Worm (Caenorhabditis elegans): Measurements from ENCODE around the gene srh-284.

Gene srh-284

DNA sequence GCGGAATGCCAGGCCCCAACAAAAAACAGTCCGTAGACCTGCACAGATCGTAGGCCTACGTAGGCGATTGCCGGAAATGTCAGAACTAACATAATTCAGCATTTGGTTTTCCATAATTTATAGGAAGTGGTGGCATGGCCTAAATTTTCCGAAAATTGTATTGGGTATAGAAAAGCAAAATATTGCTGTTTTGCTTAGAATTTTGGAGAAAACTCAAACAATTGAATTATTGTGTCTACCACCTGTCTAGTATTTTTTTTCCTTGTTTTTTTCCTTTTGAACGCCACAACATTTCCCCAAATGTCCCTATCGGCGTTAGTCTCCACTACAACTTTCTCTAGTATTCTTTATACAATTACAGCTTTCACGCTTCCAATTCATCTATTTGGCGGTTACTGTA, at the start of gene srh-284:
TSS of gene srh-284 (plus strand) at position 301 of the 400 bp plus-strand sequence.
- TF ChIP-seq sdz-38 (tag; optimal IDR thresholded peaks at IDR 0.05) (no peak), xnd-1 (tag; optimal IDR thresholded peaks at IDR 0.05) (no peak), ztf-26 (tag; optimal IDR thresholded peaks at IDR 0.05) (no peak), Y79H2A.3 (GFP tag; conservative IDR thresholded peaks at IDR 0.05) (no peak), ztf-25 (GFP tag; IDR thresholded peaks at IDR 0.05) (no peak), nhr-120 (GFP tag; IDR thresholded peaks at IDR 0.05) (no peak), nfya-2 (GFP tag; IDR thresholded peaks at IDR 0.05) (no peak), dpff-1 (tag; optimal IDR thresholded peaks at IDR 0.05) (no peak), attf-3 (GFP tag; conservative IDR thresholded peaks at IDR 0.05) (no peak), attf-6 (GFP tag; IDR thresholded peaks at IDR 0.05) (no peak)

ce11 chrV:17718647-17719046, 48.7 kb upstream of the srh-284 start, which contains the start of gene str-77:
str-77 (plus strand) TSS chrV:17718947.
- TF ChIP-seq T07F8.4 (tag; optimal IDR thresholded peaks at IDR 0.05): no peak
- TF ChIP-seq him-1 (tag; optimal IDR thresholded peaks at IDR 0.05): no peak
- TF ChIP-seq Y56A3A.18 (GFP tag; IDR thresholded peaks at IDR 0.05): no peak
- TF ChIP-seq F23B12.7 (tag; optimal IDR thresholded peaks at IDR 0.05; ENCODE audit: insufficient read depth): no peak
- TF ChIP-seq Y67H2A.10 (GFP tag; conservative IDR thresholded peaks at IDR 0.05): no peak
- no peak for TF ChIP-seq snpc-1.3 (tag; optimal IDR thresholded peaks at IDR 0.05; ENCODE audit: insufficient read depth)
- TF ChIP-seq hmg-1.2 (GFP tag; IDR thresholded peaks at IDR 0.05): no peak
- no peak for TF ChIP-seq nfyb-1 (GFP tag; IDR thresholded peaks at IDR 0.05)
- no peak for TF ChIP-seq madf-3 (GFP tag; IDR thresholded peaks at IDR 0.05)
- TF ChIP-seq ztf-3 (GFP tag; optimal IDR thresholded peaks at IDR 0.05): no peak
- TF ChIP-seq bed-1 (GFP tag; IDR thresholded peaks at IDR 0.05): no peak
- TF ChIP-seq mes-4 (tag; optimal IDR thresholded peaks at IDR 0.05): no peak
- no peak for TF ChIP-seq attf-5 (GFP tag; optimal IDR thresholded peaks at IDR 0.05)
- TF ChIP-seq ceh-100 (GFP tag; IDR thresholded peaks at IDR 0.05): no peak
- no peak for TF ChIP-seq die-1 (tag; optimal IDR thresholded peaks at IDR 0.05)
- TF ChIP-seq lsl-1 (GFP tag; optimal IDR thresholded peaks at IDR 0.05): no peak
- no peak for TF ChIP-seq F49E8.2 (tag; optimal IDR thresholded peaks at IDR 0.05; ENCODE audit: insufficient read depth)
- TF ChIP-seq F57A8.1 (GFP tag; optimal IDR thresholded peaks at IDR 0.05): no peak

DNA sequence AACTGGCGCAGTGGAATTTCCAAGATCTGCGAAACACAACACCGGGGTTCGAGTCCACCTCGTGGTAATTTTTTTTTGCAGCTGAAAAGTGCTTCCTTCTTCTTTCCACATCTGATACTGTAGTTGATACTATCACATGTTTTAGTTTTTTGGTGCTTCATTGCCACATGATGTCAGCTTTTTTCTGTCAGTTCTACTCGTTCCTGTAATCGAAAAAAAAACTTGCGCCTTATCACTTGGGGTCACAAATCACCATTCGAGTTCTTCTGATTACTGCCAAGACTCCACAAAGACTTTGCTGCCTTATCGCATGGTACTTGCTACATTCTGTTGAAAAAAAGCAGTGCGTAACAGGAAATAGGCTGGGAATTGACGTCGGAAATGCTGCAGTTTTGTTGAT, 45.6 kb upstream of the srh-284 start:
- TF ChIP-seq D2030.7 (GFP tag; IDR thresholded peaks at IDR 0.05) (no peak), B0336.3 (GFP tag; IDR thresholded peaks at IDR 0.05) (peak; percentile 52; the same call in 1 of the 2 replicates), aptf-2 (GFP tag; conservative IDR thresholded peaks at IDR 0.05) (no peak), ZK185.1 (tag; optimal IDR thresholded peaks at IDR 0.05; ENCODE audit: poor library complexity, severe bottlenecking) (no peak), snpc-3.4 (tag; optimal IDR thresholded peaks at IDR 0.05) (no peak), F33H1.4 (GFP tag; IDR thresholded peaks at IDR 0.05) (no peak), B0261.1 (tag; optimal IDR thresholded peaks at IDR 0.05) (no peak), bed-1 (GFP tag; IDR thresholded peaks at IDR 0.05) (no peak), Y79H2A.3 (GFP tag; conservative IDR thresholded peaks at IDR 0.05) (no peak), lsl-1 (GFP tag; optimal IDR thresholded peaks at IDR 0.05) (no peak), attf-6 (GFP tag; IDR thresholded peaks at IDR 0.05) (no peak), tbp1 (GFP tag; optimal IDR thresholded peaks at IDR 0.05) (peak; percentile 40), sdz-38 (tag; optimal IDR thresholded peaks at IDR 0.05) (no peak), C17E4.6 (GFP tag; IDR thresholded peaks at IDR 0.05) (no peak), ztf-18 (tag; optimal IDR thresholded peaks at IDR 0.05) (no peak), sptf-2 (GFP tag; optimal IDR thresholded peaks at IDR 0.05) (no peak), dpl-1 (GFP tag; optimal IDR thresholded peaks at IDR 0.05) (no peak), let-526 (GFP tag; IDR thresholded peaks at IDR 0.05) (no peak), Y53G8AR.9 (GFP tag; conservative IDR thresholded peaks at IDR 0.05) (no peak), K12H6.12 (tag; optimal IDR thresholded peaks at IDR 0.05) (no peak), hrde-1 (tag; optimal IDR thresholded peaks at IDR 0.05; ENCODE audit: borderline replicate concordance) (no peak), F39B2.1 (GFP tag; IDR thresholded peaks at IDR 0.05) (no peak), mes-4 (tag; optimal IDR thresholded peaks at IDR 0.05) (no peak), unc-130 (GFP tag; optimal IDR thresholded peaks at IDR 0.05) (no peak)
